Fruit fly (Drosophila melanogaster): ENCODE data around the gene CG3339.

DNA sequence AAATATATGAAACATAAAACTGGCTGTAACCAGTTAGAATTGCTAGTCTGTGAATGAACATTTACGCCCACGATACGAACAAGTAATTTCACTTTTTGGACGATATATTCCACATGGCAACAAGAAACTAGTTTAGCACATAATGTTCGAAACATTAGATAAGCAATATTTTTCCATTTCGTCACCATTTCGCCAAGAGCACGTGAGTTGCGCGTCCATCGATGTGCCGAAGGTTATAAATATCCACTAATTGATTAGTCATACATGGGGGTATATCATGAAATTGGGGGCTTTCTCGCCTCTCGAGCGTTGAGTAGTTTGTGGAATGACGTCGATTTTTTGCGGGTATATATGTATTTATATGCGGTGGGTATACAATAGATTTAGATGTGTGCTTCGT is 28.0 kb downstream of the CG3339 start:
- TF ChIP-seq Crg-1 (GFP tag; optimal IDR thresholded peaks at IDR 0.05) (no peak), kay (GFP tag; ENCODE audit: borderline replicate concordance) (no peak), bab1 (GFP tag; optimal IDR thresholded peaks at IDR 0.05) (no peak), CG14711 (tag; optimal IDR thresholded peaks at IDR 0.05) (no peak), CG11617 (GFP tag; optimal IDR thresholded peaks at IDR 0.05) (no peak), cnc (optimal IDR thresholded peaks at IDR 0.05) (no peak), CG12768 (GFP tag; optimal IDR thresholded peaks at IDR 0.05) (no peak), Clk (GFP tag; optimal IDR thresholded peaks at IDR 0.05) (no peak), pad (GFP tag; optimal IDR thresholded peaks at IDR 0.05) (no peak), cic (GFP tag; optimal IDR thresholded peaks at IDR 0.05) (no peak)

Data from whole organism, adult.